Worm (Caenorhabditis elegans) whole organism, L4 larva: ENCODE measurements around the gene srh-79.
A peak's percentile ranks its signal among the peaks of the same experiment; 100 is the strongest.
"Not testable (repeated sequence)": the region's sequence is repeated elsewhere in the genome, so short reads cannot be mapped to it uniquely, and the experiment has no call there.

ENCODE experiments used
- D1046.2 ChIP-seq: fragments of 200-800 bp; sonication (Bioruptor generic); IDR thresholded peaks from 2 replicates; pipeline ENCODE4 v1.3.6; 2022; ENCODE audit warnings: missing genetic modification characterization, missing compliant biosample characterization
- Y105C5A.15 ChIP-seq: fragments of 200-800 bp; sonication (Bioruptor generic); IDR thresholded peaks from 2 replicates; pipeline ENCODE4 v1.3.6; 2022; ENCODE audit warnings: missing genetic modification characterization, missing compliant biosample characterization
- Y75B8A.6 ChIP-seq: fragments of 200-800 bp; sonication (Bioruptor generic); IDR thresholded peaks from 2 replicates; pipeline ENCODE4 v1.3.6; 2022; ENCODE audit warnings: missing genetic modification reagents, missing genetic modification characterization, missing compliant biosample characterization
- aha-1 ChIP-seq: fragments of 150-350 bp; peaks from one replicate; lab custom pipeline; 2014; ENCODE audit warnings: missing biosample characterization, missing genetic modification characterization
- aly-2 ChIP-seq: sonication (generic microtip); optimal IDR thresholded peaks from 2 replicates; lab custom pipeline; 2018; ENCODE audit warnings: missing biosample characterization, missing genetic modification characterization
- arid-1 ChIP-seq: fragments of 200-800 bp; sonication (Bioruptor generic); conservative IDR thresholded peaks from 2 replicates; pipeline ENCODE4 v1.3.6; 2022; ENCODE audit warnings: missing genetic modification reagents, missing genetic modification characterization, missing compliant biosample characterization
- ceh-28 ChIP-seq: fragments of 150-350 bp; optimal IDR thresholded peaks from 2 replicates; lab custom pipeline; 2014; ENCODE audit warnings: missing biosample characterization, missing genetic modification reagents, missing genetic modification characterization
- ceh-32 ChIP-seq: sonication (generic microtip); optimal IDR thresholded peaks from 2 replicates; lab custom pipeline; 2016; ENCODE audit warnings: mild to moderate bottlenecking, missing genetic modification characterization, missing compliant biosample characterization; ENCODE audit not compliant: poor library complexity
- ces-1 ChIP-seq: fragments of 150-350 bp; sonication (generic microtip); optimal IDR thresholded peaks from 4 replicates; lab custom pipeline; 2014; ENCODE audit warnings: missing biosample characterization, missing genetic modification reagents, missing genetic modification characterization
- cey-2 ChIP-seq: sonication (generic microtip); optimal IDR thresholded peaks from 3 replicates; lab custom pipeline; 2017; ENCODE audit warnings: missing genetic modification characterization, mild to moderate bottlenecking, missing compliant biosample characterization, antibody characterized with exemption, borderline replicate concordance; ENCODE audit not compliant: insufficient read depth
- ctbp-1 ChIP-seq: fragments of 200-800 bp; sonication (Bioruptor generic); IDR thresholded peaks from 2 replicates; pipeline ENCODE4 v1.3.6; 2022; ENCODE audit warnings: missing genetic modification reagents, missing genetic modification characterization, missing compliant biosample characterization
- daf-16 ChIP-seq, 3 experiments: sonication (generic microtip); optimal IDR thresholded peaks; 2 replicates each; lab custom pipeline; 2016 to 2017; ENCODE audit warnings: missing genetic modification characterization in 3 of 3, missing genetic modification reagents in 3 of 3, mild to moderate bottlenecking in 2 of 3, missing compliant biosample characterization in 2 of 3, missing biosample characterization in 1 of 3, moderate library complexity in 1 of 3
- dmd-8 ChIP-seq: fragments of 200-800 bp; sonication (Bioruptor generic); IDR thresholded peaks from 2 replicates; pipeline ENCODE4 v1.3.6; 2022; ENCODE audit warnings: missing genetic modification characterization, missing compliant biosample characterization
- dmd-9 ChIP-seq: fragments of 200-800 bp; sonication (Bioruptor generic); IDR thresholded peaks from 2 replicates; pipeline ENCODE4 v1.3.6; 2022; ENCODE audit warnings: missing genetic modification reagents, missing genetic modification characterization, missing compliant biosample characterization
- dpl-1 ChIP-seq: fragments of 150-350 bp; optimal IDR thresholded peaks from 2 replicates; lab custom pipeline; 2014; ENCODE audit warnings: missing biosample characterization, missing genetic modification reagents, missing genetic modification characterization
- hlh-11 ChIP-seq: fragments of 200-800 bp; sonication (Bioruptor generic); optimal IDR thresholded peaks from 2 replicates; lab custom pipeline; 2018; ENCODE audit warnings: mild to moderate bottlenecking, missing genetic modification characterization, missing compliant biosample characterization
- jun-1 ChIP-seq: fragments of 150-350 bp; optimal IDR thresholded peaks from 2 replicates; lab custom pipeline; 2014; ENCODE audit warnings: missing biosample characterization, missing genetic modification reagents, missing genetic modification characterization
- lim-7 ChIP-seq: fragments of 200-800 bp; sonication (Bioruptor generic); IDR thresholded peaks from 2 replicates; pipeline ENCODE4 v1.3.6; 2022; ENCODE audit warnings: missing genetic modification characterization, missing compliant biosample characterization
- lin-13 ChIP-seq: fragments of 150-350 bp; optimal IDR thresholded peaks from 2 replicates; lab custom pipeline; 2014; ENCODE audit warnings: missing biosample characterization, missing genetic modification reagents, missing genetic modification characterization
- lin-15B ChIP-seq: fragments of 150-350 bp; sonication (generic microtip); optimal IDR thresholded peaks from 3 replicates; lab custom pipeline; 2014; ENCODE audit warnings: missing biosample characterization, missing genetic modification characterization
- lin-38 ChIP-seq: fragments of 200-800 bp; sonication (Bioruptor generic); IDR thresholded peaks from 2 replicates; pipeline ENCODE4 v1.3.6; 2022; ENCODE audit warnings: missing genetic modification reagents, missing genetic modification characterization, missing compliant biosample characterization
- lsy-2 ChIP-seq, 2 experiments: fragments of 150-350 bp in 1 of 2; sonication (generic microtip) in 1 of 2; optimal IDR thresholded peaks; 2 replicates each; lab custom pipeline; 2014 to 2017; ENCODE audit warnings: missing biosample characterization in 2 of 2, missing genetic modification characterization in 2 of 2
- mdt-29 ChIP-seq: fragments of 200-800 bp; sonication (Bioruptor generic); IDR thresholded peaks from 2 replicates; pipeline ENCODE4 v1.3.6; 2022; ENCODE audit warnings: missing genetic modification reagents, missing genetic modification characterization, missing compliant biosample characterization
- mep-1 ChIP-seq: fragments of 150-350 bp; sonication (generic microtip); optimal IDR thresholded peaks from 3 replicates; lab custom pipeline; 2014; ENCODE audit warnings: missing biosample characterization, missing genetic modification characterization
- mes-2 ChIP-seq: sonication (generic microtip); optimal IDR thresholded peaks from 2 replicates; lab custom pipeline; 2016; ENCODE audit warnings: missing genotype, mild to moderate bottlenecking, missing genetic modification characterization, missing compliant biosample characterization; ENCODE audit not compliant: poor library complexity, severe bottlenecking
- mxl-3 ChIP-seq: fragments of 200-800 bp; sonication (Bioruptor generic); optimal IDR thresholded peaks from 2 replicates; lab custom pipeline; 2018; ENCODE audit warnings: mild to moderate bottlenecking, missing genetic modification characterization, missing compliant biosample characterization
- nhr-237 ChIP-seq: sonication (generic microtip); optimal IDR thresholded peaks from 2 replicates; lab custom pipeline; 2017; ENCODE audit warnings: missing biosample characterization, missing genetic modification characterization
- nhr-25 ChIP-seq: sonication (generic microtip); optimal IDR thresholded peaks from 2 replicates; lab custom pipeline; 2017; ENCODE audit warnings: missing genetic modification characterization, mild to moderate bottlenecking, missing compliant biosample characterization, antibody characterized with exemption, moderate library complexity, borderline replicate concordance; ENCODE audit not compliant: insufficient read depth
- nhr-28 ChIP-seq: fragments of 150-350 bp; optimal IDR thresholded peaks from 2 replicates; lab custom pipeline; 2014; ENCODE audit warnings: missing biosample characterization, missing genetic modification characterization
- nhr-48 ChIP-seq: sonication (generic microtip); optimal IDR thresholded peaks from 2 replicates; lab custom pipeline; 2016; ENCODE audit warnings: mild to moderate bottlenecking, missing genetic modification characterization, missing compliant biosample characterization
- nhr-6 ChIP-seq: fragments of 150-350 bp; optimal IDR thresholded peaks from 2 replicates; lab custom pipeline; 2014; ENCODE audit warnings: missing biosample characterization, missing genetic modification characterization
- nhr-77 ChIP-seq: fragments of 150-350 bp; optimal IDR thresholded peaks from 2 replicates; lab custom pipeline; 2014; ENCODE audit warnings: missing biosample characterization, missing genetic modification characterization
- pqm-1 ChIP-seq: sonication (generic microtip); optimal IDR thresholded peaks from 2 replicates; lab custom pipeline; 2017; ENCODE audit warnings: missing biosample characterization, missing genetic modification characterization
- rbr-2 ChIP-seq: sonication (generic microtip); optimal IDR thresholded peaks from 2 replicates; lab custom pipeline; 2016; ENCODE audit warnings: missing genotype, missing genetic modification characterization, missing compliant biosample characterization
- sdz-12 ChIP-seq: fragments of 200-800 bp; sonication (Bioruptor generic); optimal IDR thresholded peaks from 2 replicates; lab custom pipeline; 2018; ENCODE audit warnings: mild to moderate bottlenecking, missing genetic modification characterization, missing compliant biosample characterization
- skn-1 ChIP-seq: fragments of 150-350 bp; optimal IDR thresholded peaks from 2 replicates; lab custom pipeline; 2014; ENCODE audit warnings: missing biosample characterization, missing genetic modification characterization
- spr-1 ChIP-seq: sonication (generic microtip); optimal IDR thresholded peaks from 2 replicates; lab custom pipeline; 2016; ENCODE audit warnings: mild to moderate bottlenecking, missing genetic modification characterization, missing compliant biosample characterization
- unc-130 ChIP-seq: sonication (generic microtip); optimal IDR thresholded peaks from 2 replicates; lab custom pipeline; 2016; ENCODE audit warnings: missing genetic modification reagents, missing genetic modification characterization, missing compliant biosample characterization
- unc-62 ChIP-seq, 3 experiments: fragments of 150-350 bp in 1 of 3; sonication (generic microtip); optimal IDR thresholded peaks in 2 of 3; peaks in 1 of 3; 1 replicate in 1 of 3; 2 replicates in 2 of 3; lab custom pipeline; 2014 to 2017; ENCODE audit warnings: missing biosample characterization in 3 of 3, missing genetic modification characterization in 3 of 3, missing genetic modification reagents in 3 of 3, missing genotype in 1 of 3
- vab-7 ChIP-seq: fragments of 200-800 bp; sonication (Bioruptor generic); IDR thresholded peaks from 2 replicates; pipeline ENCODE4 v1.3.6; 2022; ENCODE audit warnings: missing genetic modification reagents, missing genetic modification characterization, missing compliant biosample characterization

srh-79 gene

DNA sequence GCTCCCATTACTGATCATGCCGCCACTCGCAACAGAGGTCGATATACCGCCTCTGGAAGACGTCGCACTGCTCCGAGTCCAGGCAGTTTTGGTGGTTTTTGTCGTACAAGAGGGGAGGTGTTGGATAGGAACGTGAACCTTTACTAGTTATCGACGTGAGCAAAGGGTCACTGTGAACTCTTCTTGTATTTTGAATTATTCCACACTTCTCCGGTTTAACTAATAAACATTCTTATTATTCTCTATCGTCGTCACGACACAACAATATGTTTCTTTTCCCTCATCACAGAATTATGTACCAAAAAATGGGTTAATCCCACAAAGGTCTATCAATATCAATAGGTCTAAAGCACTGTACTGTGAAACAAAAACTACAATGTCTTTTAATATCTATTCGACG lies 13.9 kb downstream of the srh-79 start, which contains the start of gene nhr-171:
Gene nhr-171 (plus strand): TSS at position 301 of the 400 bp plus-strand sequence.
- TF ChIP-seq nhr-237 (tag; lab: Kevin White, UChicago); arid-1 (GFP tag; lab: Robert Waterston, UW); cey-2 (tag; lab: Kevin White, UChicago): not testable (repeated sequence)

DNA sequence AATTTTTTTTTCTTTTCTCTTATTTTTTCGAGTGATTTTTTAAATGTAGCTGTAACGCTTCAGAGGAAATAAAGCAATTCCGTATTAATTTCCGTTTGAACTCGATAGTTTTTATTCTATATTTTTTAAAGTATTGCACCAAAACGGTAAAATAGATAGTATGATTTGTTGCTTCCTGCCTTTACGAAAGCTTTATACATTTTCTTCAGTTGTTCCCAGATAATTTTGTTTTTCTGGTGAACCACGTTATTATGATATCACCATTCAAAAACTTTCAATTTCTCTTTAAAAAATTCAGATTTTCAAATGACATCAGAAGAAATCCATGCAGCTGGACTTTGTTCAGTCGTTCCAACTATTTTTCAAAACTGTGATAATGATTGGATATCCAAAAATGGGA lies 17.4 kb downstream of the srh-79 start, which contains the start of gene srb-18:
Gene srb-18 (plus strand): TSS at position 301 of the 400 bp plus-strand sequence.
- TF ChIP-seq mes-2 (tag; lab: Kevin White, UChicago) (no peak), jun-1 (tag; lab: Kevin White, UChicago) (no peak), sdz-12 (GFP tag; lab: Kevin White, UChicago) (no peak), ceh-32 (tag; lab: Kevin White, UChicago) (no peak), D1046.2 (no peak), lin-13 (GFP tag; lab: Kevin White, UChicago) (no peak), unc-130 (GFP tag; lab: Kevin White, UChicago) (no peak), Y75B8A.6 (GFP tag; lab: Robert Waterston, UW) (no peak), rbr-2 (no peak), nhr-6 (tag; lab: Kevin White, UChicago) (no peak), spr-1 (tag; lab: Kevin White, UChicago) (no peak), mxl-3 (no peak), lin-38 (GFP tag; lab: Robert Waterston, UW) (no peak), unc-62 (GFP tag; optimal IDR thresholded peaks at IDR 0.05 in 1 of 2; lab: Kevin White, UChicago) (no peak), unc-62 (tag; optimal IDR thresholded peaks at IDR 0.05; lab: Kevin White, UChicago) (no peak), lim-7 (no peak), lsy-2 (tag; optimal IDR thresholded peaks at IDR 0.05; lab: Kevin White, UChicago) (no peak)

DNA sequence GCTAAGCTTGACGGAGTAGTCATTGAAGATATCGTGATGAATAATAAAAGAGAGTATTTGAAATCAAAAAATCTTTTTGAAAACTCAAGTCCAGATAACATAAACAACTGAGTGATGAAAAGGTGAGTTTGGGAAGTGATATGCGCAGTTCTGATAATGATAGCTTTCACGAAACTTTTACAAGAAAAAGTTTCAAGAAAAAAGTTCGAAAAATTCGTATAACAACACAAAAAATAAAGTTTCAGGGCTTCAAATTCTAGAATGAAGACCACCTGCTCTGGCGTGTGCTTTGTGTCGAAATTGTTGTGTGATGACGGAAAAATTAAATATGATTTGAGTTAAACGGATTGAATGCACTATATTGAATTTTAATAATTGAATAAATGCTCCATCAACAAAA lies 22.5 kb downstream of the srh-79 start, which contains the start of gene srb-19:
Gene srb-19 (minus strand): TSS at position 101 of the 400 bp plus-strand sequence.
- no peak for TF ChIP-seq lin-15B (tag; lab: Kevin White, UChicago)

DNA sequence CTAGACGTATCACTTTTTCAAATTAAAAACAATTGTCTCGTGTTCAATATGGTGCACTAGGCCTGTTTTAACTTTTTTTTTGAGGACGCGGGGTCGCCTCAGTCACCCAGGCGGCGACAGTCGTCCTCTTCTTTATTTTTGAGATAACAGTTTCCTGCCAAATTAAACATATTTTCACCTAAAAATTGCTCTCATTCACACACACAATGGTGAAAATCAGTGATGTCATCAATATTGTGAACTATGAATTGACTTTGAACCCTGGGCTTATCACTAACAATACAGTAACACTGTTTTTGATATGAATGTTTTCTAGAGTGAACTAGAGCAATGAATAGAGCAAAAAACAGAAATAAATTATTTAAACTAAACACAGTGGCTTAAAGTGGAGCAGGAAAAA lies 23.8 kb downstream of the srh-79 start:
- peak; percentile 22 for TF ChIP-seq nhr-77
- no peak for TF ChIP-seq lsy-2 (tag; optimal IDR thresholded peaks at IDR 0.05; lab: Kevin White, UChicago)
- TF ChIP-seq nhr-28 (tag; lab: Kevin White, UChicago) = peak; percentile 41
- TF ChIP-seq pqm-1 (tag; lab: Kevin White, UChicago) = peak; percentile 58
- no peak for TF ChIP-seq daf-16 (GFP tag; optimal IDR thresholded peaks at IDR 0.05; lab: Kevin White, UChicago)
- peak; percentile 94 for TF ChIP-seq daf-16 (tag; optimal IDR thresholded peaks at IDR 0.05; lab: Kevin White, UChicago)
- no peak for TF ChIP-seq hlh-11 (tag; lab: Kevin White, UChicago)
- TF ChIP-seq Y105C5A.15 (GFP tag; lab: Robert Waterston, UW) = no peak
- peak; percentile 19 for TF ChIP-seq nhr-48

DNA sequence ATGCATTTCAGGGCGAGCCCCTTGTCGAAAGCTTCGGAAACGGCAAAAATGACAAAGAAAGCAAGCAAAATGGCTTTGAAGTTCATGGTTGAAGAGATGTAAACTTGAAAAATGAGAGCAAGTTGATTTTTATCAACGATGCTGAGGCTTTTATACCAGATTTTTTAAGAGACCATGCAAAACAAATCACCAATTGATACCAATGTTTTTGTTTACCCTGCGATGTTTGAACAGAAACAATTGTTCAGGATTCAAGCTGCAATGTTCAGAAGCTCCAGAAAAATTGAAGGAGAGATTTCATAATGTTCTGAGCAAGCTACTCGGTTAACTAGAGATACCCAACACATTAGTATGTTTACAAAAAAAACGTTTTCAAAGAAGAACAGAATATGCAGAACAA lies 24.7 kb downstream of the srh-79 start, which contains the start of gene C54F6.15:
Gene C54F6.15 (minus strand): TSS at position 101 of the 400 bp plus-strand sequence.
- no peak for TF ChIP-seq aly-2
- TF ChIP-seq dmd-9 = no peak
- no peak for TF ChIP-seq ces-1 (GFP tag; lab: Kevin White, UChicago)
- no peak for TF ChIP-seq D1046.2
- no peak for TF ChIP-seq lin-13 (GFP tag; lab: Kevin White, UChicago)
- TF ChIP-seq nhr-77 = no peak
- no peak for TF ChIP-seq dpl-1 (GFP tag; lab: Kevin White, UChicago)
- no peak for TF ChIP-seq mep-1
- no peak for TF ChIP-seq aha-1 (tag; lab: Kevin White, UChicago)
- TF ChIP-seq dmd-8 (GFP tag; lab: Robert Waterston, UW) = no peak
- TF ChIP-seq ctbp-1 (GFP tag; lab: Robert Waterston, UW) = no peak
- no peak for TF ChIP-seq skn-1
- no peak for TF ChIP-seq ceh-28 (tag; lab: Kevin White, UChicago)
- TF ChIP-seq spr-1 (tag; lab: Kevin White, UChicago) = no peak
- TF ChIP-seq pqm-1 (tag; lab: Kevin White, UChicago) = no peak
- TF ChIP-seq vab-7 = no peak
- TF ChIP-seq nhr-25 (tag; lab: Kevin White, UChicago) = no peak
- no peak for TF ChIP-seq mdt-29 (GFP tag; lab: Robert Waterston, UW)
